Fruit fly (Drosophila melanogaster): ENCODE data around the gene nes.
A peak's percentile ranks its signal among the peaks of the same experiment; 100 is the strongest.

nes gene

dm6 chr3L:19294235-19294612 lies 33.7 kb upstream of the nes start, which contains the start of gene fal (continued):
- peak; percentile 62 for TF ChIP-seq knrl (GFP tag; IDR thresholded peaks at IDR 0.05; ENCODE audit: partially characterized antibody)
- TF ChIP-seq Antp (GFP tag; optimal IDR thresholded peaks at IDR 0.05) = peak; percentile 43
- TF ChIP-seq ac (GFP tag; optimal IDR thresholded peaks at IDR 0.05) = no peak
- TF ChIP-seq BEAF-32 (GFP tag; optimal IDR thresholded peaks at IDR 0.05) = peak; percentile 70
- 0 out of 2 replicates have a peak, but pooled peaks have one; percentile 7 for TF ChIP-seq NFAT (GFP tag; IDR thresholded peaks at IDR 0.05)
- TF ChIP-seq Opbp (GFP tag; IDR thresholded peaks at IDR 0.05; ENCODE audit: partially characterized antibody) = peak; percentile 66; the same call in 2 of the 3 replicates
- TF ChIP-seq pzg (GFP tag; optimal IDR thresholded peaks at IDR 0.05) = peak; percentile 72
- TF ChIP-seq amos (GFP tag; IDR thresholded peaks at IDR 0.05; ENCODE audit: partially characterized antibody) = peak; percentile 65
- TF ChIP-seq CG15696 (tag; optimal IDR thresholded peaks at IDR 0.05) = peak; percentile 35
- TF ChIP-seq CG8765 (GFP tag; IDR thresholded peaks at IDR 0.05) = peak; percentile 46; the same call in 1 of the 2 replicates
- no peak for TF ChIP-seq CG31224 (GFP tag; IDR thresholded peaks at IDR 0.05)
- TF ChIP-seq btn (GFP tag; optimal IDR thresholded peaks at IDR 0.05) = no peak
- peak; percentile 51 for TF ChIP-seq CG11504 (tag; optimal IDR thresholded peaks at IDR 0.05)
- no peak for TF ChIP-seq dmrt99B (tag; optimal IDR thresholded peaks at IDR 0.05)
- TF ChIP-seq E2f2 (GFP tag; IDR thresholded peaks at IDR 0.05) = no peak
- TF ChIP-seq Rfx (GFP tag; IDR thresholded peaks at IDR 0.05) = peak; percentile 50; the same call in 1 of the 2 replicates
- peak; percentile 50 for TF ChIP-seq Xbp1 (GFP tag; optimal IDR thresholded peaks at IDR 0.05)
- TF ChIP-seq Sry-δ (GFP tag; optimal IDR thresholded peaks at IDR 0.05) = peak; percentile 90
- TF ChIP-seq Hmr (GFP tag; optimal IDR thresholded peaks at IDR 0.05) = peak; percentile 62
- TF ChIP-seq dan (GFP tag; IDR thresholded peaks at IDR 0.05) = no peak
- 0 out of 3 replicates have a peak, but pooled peaks have one; percentile 55 for TF ChIP-seq HLH4C (GFP tag; IDR thresholded peaks at IDR 0.05; ENCODE audit: partially characterized antibody)
- peak; percentile 36; the same call in 1 of the 2 replicates for TF ChIP-seq Xrp1 (GFP tag; IDR thresholded peaks at IDR 0.05)
- peak; percentile 28; the same call in 1 of the 2 replicates for TF ChIP-seq Ptx1 (GFP tag; IDR thresholded peaks at IDR 0.05)
- peak; percentile 15 for TF ChIP-seq Meics (GFP tag; optimal IDR thresholded peaks at IDR 0.05)
- TF ChIP-seq CG13424 (tag; optimal IDR thresholded peaks at IDR 0.05) = no peak
- no peak for TF ChIP-seq slp2 (GFP tag; optimal IDR thresholded peaks at IDR 0.05)
- TF ChIP-seq CG4424 (GFP tag; optimal IDR thresholded peaks at IDR 0.05) = peak; percentile 65
- TF ChIP-seq Chrac-16 (GFP tag; optimal IDR thresholded peaks at IDR 0.05) = peak; percentile 9
- peak; percentile 63 for TF ChIP-seq CG9932 (GFP tag; IDR thresholded peaks at IDR 0.05)
- TF ChIP-seq CG33213 (GFP tag; optimal IDR thresholded peaks at IDR 0.05) = peak; percentile 39

DNA sequence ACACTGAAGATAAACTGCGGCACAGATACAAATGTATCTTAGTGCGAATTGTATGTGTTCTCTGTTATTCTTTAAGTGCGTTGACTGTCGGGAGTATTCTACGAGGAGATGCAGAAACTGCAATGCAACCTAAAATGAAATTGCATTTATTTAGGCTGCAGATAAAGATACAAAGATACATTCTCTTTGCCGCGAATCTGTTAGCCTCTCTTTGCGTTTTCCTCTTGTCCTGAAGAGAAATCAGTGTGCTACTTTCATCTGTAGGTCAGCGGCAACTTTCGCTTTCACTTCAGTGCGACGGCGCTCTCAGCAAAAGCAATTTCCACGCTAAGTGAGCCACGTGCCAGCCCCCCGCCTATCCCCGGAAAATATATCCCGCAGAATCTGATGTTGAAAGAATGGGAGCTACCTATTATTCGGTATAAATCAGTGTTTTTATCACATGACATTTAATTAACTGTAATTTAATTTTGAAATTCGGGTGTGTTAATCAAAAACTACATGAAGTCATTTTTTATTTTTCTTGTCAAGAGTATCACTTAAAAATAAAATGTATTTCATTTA lies 32.8 kb upstream of the nes start:
- TF ChIP-seq Hey (tag; optimal IDR thresholded peaks at IDR 0.05) = peak; percentile 93
- peak; percentile 22 for TF ChIP-seq abd-A (tag; optimal IDR thresholded peaks at IDR 0.05)
- TF ChIP-seq CG15479 (GFP tag; optimal IDR thresholded peaks at IDR 0.05) = peak; percentile 74
- peak; percentile 5; the same call in 1 of the 2 replicates for TF ChIP-seq Drgx (GFP tag; IDR thresholded peaks at IDR 0.05)
- TF ChIP-seq CG16813 (GFP tag; IDR thresholded peaks at IDR 0.05; ENCODE audit: partially characterized antibody) = no peak
- no peak for TF ChIP-seq CG5245 (GFP tag; optimal IDR thresholded peaks at IDR 0.05)
- TF ChIP-seq Trl (optimal IDR thresholded peaks at IDR 0.05) = peak in 1 of 2 experiments; percentile 25
- no peak for TF ChIP-seq Trl (GFP tag; optimal IDR thresholded peaks at IDR 0.05)
- TF ChIP-seq YL-1 (GFP tag; optimal IDR thresholded peaks at IDR 0.05) = no peak
- TF ChIP-seq HLHmδ (GFP tag; optimal IDR thresholded peaks at IDR 0.05) = peak; percentile 56
- TF ChIP-seq CG14050 (GFP tag; IDR thresholded peaks at IDR 0.05) = no peak
- peak; percentile 70 for TF ChIP-seq D19B (GFP tag; optimal IDR thresholded peaks at IDR 0.05)
- TF ChIP-seq CG2199 (GFP tag; IDR thresholded peaks at IDR 0.05) = 0 out of 3 replicates have a peak, but pooled peaks have one; percentile 17
- TF ChIP-seq CG13894 (tag; optimal IDR thresholded peaks at IDR 0.05) = peak; percentile 99
- TF ChIP-seq corto (GFP tag; optimal IDR thresholded peaks at IDR 0.05) = no peak
- TF ChIP-seq Blimp-1 (GFP tag; optimal IDR thresholded peaks at IDR 0.05) = peak; percentile 97
- TF ChIP-seq CG17361 (GFP tag; IDR thresholded peaks at IDR 0.05) = no peak
- no peak for TF ChIP-seq CG8290 (GFP tag; optimal IDR thresholded peaks at IDR 0.05)
- peak in 1 of 2 experiments; percentile 36 for TF ChIP-seq CG8290 (tag; optimal IDR thresholded peaks at IDR 0.05)
- no peak for TF ChIP-seq oc (tag; optimal IDR thresholded peaks at IDR 0.05)
- TF ChIP-seq Med (GFP tag) = peak; percentile 47
- TF ChIP-seq knrl (GFP tag; IDR thresholded peaks at IDR 0.05; ENCODE audit: partially characterized antibody) = no peak

All from whole organism, embryonic.